Fruit fly (Drosophila melanogaster): ENCODE measurements around the gene Cp7Fb.
A peak's percentile ranks its signal among the peaks of the same experiment; 100 is the strongest.

Cp7Fb gene

dm6 chrX:8493473-8493872 lies 19.8 kb downstream of the Cp7Fb start (continued):
- peak; percentile 70 for TF ChIP-seq so (GFP tag; IDR thresholded peaks at IDR 0.05)
- TF ChIP-seq btn (GFP tag; optimal IDR thresholded peaks at IDR 0.05) = no peak
- TF ChIP-seq nom (GFP tag; optimal IDR thresholded peaks at IDR 0.05) = no peak
- peak; percentile 58 for TF ChIP-seq Meics (GFP tag; optimal IDR thresholded peaks at IDR 0.05)
- peak; percentile 68 for TF ChIP-seq CG2120 (GFP tag; optimal IDR thresholded peaks at IDR 0.05)
- TF ChIP-seq CG9797 (GFP tag; optimal IDR thresholded peaks at IDR 0.05) = no peak
- no peak for TF ChIP-seq fd64A (GFP tag; optimal IDR thresholded peaks at IDR 0.05)
- TF ChIP-seq CG34422 (GFP tag; IDR thresholded peaks at IDR 0.05) = peak; percentile 65; the same call in 1 of the 3 replicates

dm6 chrX:8496362-8496761 lies 22.7 kb downstream of the Cp7Fb start:
- TF ChIP-seq mirr (GFP tag; optimal IDR thresholded peaks at IDR 0.05) (peak; percentile 62), CG6683 (GFP tag; optimal IDR thresholded peaks at IDR 0.05) (no peak), exex (tag; optimal IDR thresholded peaks at IDR 0.05) (peak; percentile 77), CG42726 (GFP tag; IDR thresholded peaks at IDR 0.05; ENCODE audit: partially characterized antibody) (no peak), sd (tag; optimal IDR thresholded peaks at IDR 0.05) (peak; percentile 31), Pdp1 (GFP tag; optimal IDR thresholded peaks at IDR 0.05) (peak in 1 of 2 experiments; percentile 55), Fer3 (tag; optimal IDR thresholded peaks at IDR 0.05) (no peak)

dm6 chrX:8497604-8498232 lies 24.1 kb downstream of the Cp7Fb start:
- TF ChIP-seq CG31224 (GFP tag; IDR thresholded peaks at IDR 0.05) (no peak), Hey (tag; optimal IDR thresholded peaks at IDR 0.05) (peak; percentile 11), schlank (tag; optimal IDR thresholded peaks at IDR 0.05) (no peak), insv (GFP tag; optimal IDR thresholded peaks at IDR 0.05) (no peak), mirr (GFP tag; optimal IDR thresholded peaks at IDR 0.05) (peak; percentile 48), CG2120 (GFP tag; optimal IDR thresholded peaks at IDR 0.05) (peak; percentile 3), jigr1 (GFP tag; IDR thresholded peaks at IDR 0.05) (no peak), grn (GFP tag; optimal IDR thresholded peaks at IDR 0.05) (peak; percentile 63), ttk (GFP tag; IDR thresholded peaks at IDR 0.05) (no peak), CG31388 (GFP tag; optimal IDR thresholded peaks at IDR 0.05) (no peak), row (GFP tag; IDR thresholded peaks at IDR 0.05) (0 out of 3 replicates have a peak, but pooled peaks have one; percentile 11), Med (GFP tag) (peak; percentile 40), sug (tag; optimal IDR thresholded peaks at IDR 0.05) (peak; percentile 12), cwo (GFP tag; optimal IDR thresholded peaks at IDR 0.05) (peak; percentile 60), exex (tag; optimal IDR thresholded peaks at IDR 0.05) (peak; percentile 58)

dm6 chrX:8499151-8499550 lies 25.5 kb downstream of the Cp7Fb start:
- TF ChIP-seq E2f1 (GFP tag; IDR thresholded peaks at IDR 0.05) (0 out of 2 replicates have a peak, but pooled peaks have one; percentile 16), slbo (GFP tag; IDR thresholded peaks at IDR 0.05) (peak; percentile 32; the same call in 1 of the 2 replicates), Scr (GFP tag; IDR thresholded peaks at IDR 0.05; ENCODE audit: partially characterized antibody) (no peak), sens (GFP tag) (peak; percentile 82), Rfx (GFP tag; IDR thresholded peaks at IDR 0.05) (peak; percentile 49), HLH54F (GFP tag; optimal IDR thresholded peaks at IDR 0.05) (peak; percentile 8), CG11085 (GFP tag; IDR thresholded peaks at IDR 0.05) (0 out of 2 replicates have a peak, but pooled peaks have one; percentile 35), CG7786 (GFP tag; optimal IDR thresholded peaks at IDR 0.05) (peak; percentile 4), zfh1 (GFP tag; IDR thresholded peaks at IDR 0.05) (peak; percentile 31; the same call in 1 of the 3 replicates), CG14965 (GFP tag; optimal IDR thresholded peaks at IDR 0.05; ENCODE audit: borderline replicate concordance) (no peak), Ets65A (GFP tag) (peak; percentile 74), Sox102F (GFP tag; optimal IDR thresholded peaks at IDR 0.05) (peak; percentile 45), Nf-YA (GFP tag; IDR thresholded peaks at IDR 0.05) (peak; percentile 22; the same call in 1 of the 2 replicates), dysf (GFP tag; IDR thresholded peaks at IDR 0.05) (0 out of 3 replicates have a peak, but pooled peaks have one; percentile 29), CG3995 (GFP tag; optimal IDR thresholded peaks at IDR 0.05) (no peak), ttk (GFP tag; IDR thresholded peaks at IDR 0.05) (0 out of 2 replicates have a peak, but pooled peaks have one; percentile 25), pan (optimal IDR thresholded peaks at IDR 0.05) (no peak), pan (GFP tag; optimal IDR thresholded peaks at IDR 0.05 in 1 of 2, IDR thresholded peaks at IDR 0.05 in 1 of 2) (peak in 1 of 2 experiments; percentile 34), vfl (GFP tag; optimal IDR thresholded peaks at IDR 0.05) (no peak), pho (GFP tag; optimal IDR thresholded peaks at IDR 0.05) (no peak)

All from whole organism, embryonic.